Worm (Caenorhabditis elegans): Measurements from ENCODE around the gene F59E12.9.

DNA sequence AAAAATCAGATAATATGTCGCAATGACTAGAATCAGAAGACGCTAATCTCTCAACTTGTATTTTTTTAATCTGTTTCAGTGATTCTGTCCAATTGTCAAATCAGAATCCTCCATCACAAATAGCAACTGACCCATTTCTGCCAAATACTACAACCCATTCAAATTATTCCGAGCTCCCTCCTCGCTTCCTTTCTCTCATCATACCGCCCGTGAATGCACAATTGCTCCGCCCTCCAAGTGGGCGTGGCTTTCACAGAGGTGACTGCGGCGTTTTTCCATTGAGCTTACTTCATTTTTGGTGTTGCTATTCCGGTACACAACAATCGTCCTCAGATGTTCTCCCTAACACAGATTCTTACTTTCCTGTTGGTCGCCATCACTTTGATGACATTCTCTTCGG lies 33.9 kb upstream of the F59E12.9 start, which contains the start of gene flp-27:
- TF ChIP-seq ama-1 (optimal IDR thresholded peaks at IDR 0.05) (no peak), tbx-37 (GFP tag; conservative IDR thresholded peaks at IDR 0.05) (no peak), hmg-4 (GFP tag; optimal IDR thresholded peaks at IDR 0.05) (no peak), tbx-11 (GFP tag; IDR thresholded peaks at IDR 0.05) (no peak), hmbx-1 (tag; optimal IDR thresholded peaks at IDR 0.05) (no peak), sea-1 (GFP tag; conservative IDR thresholded peaks at IDR 0.05) (no peak), F13C5.2 (tag; optimal IDR thresholded peaks at IDR 0.05) (no peak), scrt-1 (GFP tag; IDR thresholded peaks at IDR 0.05) (no peak), aly-1 (tag; optimal IDR thresholded peaks at IDR 0.05) (no peak), ets-7 (tag; optimal IDR thresholded peaks at IDR 0.05) (no peak)

Data from whole organism, early embryonic.